Worm (Caenorhabditis elegans) whole organism, L4 larva: ENCODE data around the gene fbxc-52.
A peak's percentile ranks its signal among the peaks of the same experiment; 100 is the strongest.

Source experiments
- F10B5.3 ChIP-seq: sonication (generic microtip); optimal IDR thresholded peaks from 2 replicates; lab custom pipeline; 2016; ENCODE audit warnings: mild to moderate bottlenecking, missing genetic modification characterization, missing compliant biosample characterization
- F26F4.8 ChIP-seq: fragments of 200-800 bp; sonication (Bioruptor generic); conservative IDR thresholded peaks from 2 replicates; pipeline ENCODE4 v1.3.6; 2022; ENCODE audit warnings: missing genetic modification characterization, missing compliant biosample characterization
- F37D6.2 ChIP-seq: sonication (generic microtip); optimal IDR thresholded peaks from 2 replicates; lab custom pipeline; 2016; ENCODE audit warnings: mild to moderate bottlenecking, missing genetic modification characterization, missing compliant biosample characterization
- F44E2.7 ChIP-seq: fragments of 200-800 bp; sonication (Bioruptor generic); IDR thresholded peaks from 2 replicates; pipeline ENCODE4 v2.1.2; 2022; ENCODE audit warnings: missing genetic modification characterization, missing compliant biosample characterization
- T20F7.1 ChIP-seq: fragments of 200-800 bp; sonication (Bioruptor generic); optimal IDR thresholded peaks from 2 replicates; lab custom pipeline; 2018; ENCODE audit warnings: mild to moderate bottlenecking, missing genetic modification characterization, missing compliant biosample characterization
- T26A8.4 ChIP-seq: fragments of 200-800 bp; sonication (Bioruptor generic); IDR thresholded peaks from 2 replicates; pipeline ENCODE4 v1.3.6; 2022; ENCODE audit warnings: missing genetic modification characterization, missing compliant biosample characterization
- ZK337.2 ChIP-seq: fragments of 200-800 bp; sonication (Bioruptor generic); IDR thresholded peaks from 2 replicates; pipeline ENCODE4 v1.3.6; 2022; ENCODE audit warnings: missing genetic modification reagents, missing genetic modification characterization, missing compliant biosample characterization
- aha-1 ChIP-seq: fragments of 150-350 bp; peaks from one replicate; lab custom pipeline; 2014; ENCODE audit warnings: missing biosample characterization, missing genetic modification characterization
- aly-2 ChIP-seq: sonication (generic microtip); optimal IDR thresholded peaks from 2 replicates; lab custom pipeline; 2018; ENCODE audit warnings: missing biosample characterization, missing genetic modification characterization
- arid-1 ChIP-seq: fragments of 200-800 bp; sonication (Bioruptor generic); conservative IDR thresholded peaks from 2 replicates; pipeline ENCODE4 v1.3.6; 2022; ENCODE audit warnings: missing genetic modification reagents, missing genetic modification characterization, missing compliant biosample characterization
- ceh-28 ChIP-seq: fragments of 150-350 bp; optimal IDR thresholded peaks from 2 replicates; lab custom pipeline; 2014; ENCODE audit warnings: missing biosample characterization, missing genetic modification reagents, missing genetic modification characterization
- ceh-32 ChIP-seq: sonication (generic microtip); optimal IDR thresholded peaks from 2 replicates; lab custom pipeline; 2016; ENCODE audit warnings: mild to moderate bottlenecking, missing genetic modification characterization, missing compliant biosample characterization; ENCODE audit not compliant: poor library complexity
- ceh-62 ChIP-seq: sonication (generic microtip); optimal IDR thresholded peaks from 2 replicates; lab custom pipeline; 2017; ENCODE audit warnings: missing biosample characterization, missing genetic modification characterization
- cey-2 ChIP-seq: sonication (generic microtip); optimal IDR thresholded peaks from 3 replicates; lab custom pipeline; 2017; ENCODE audit warnings: missing genetic modification characterization, mild to moderate bottlenecking, missing compliant biosample characterization, antibody characterized with exemption, borderline replicate concordance; ENCODE audit not compliant: insufficient read depth
- daf-16 ChIP-seq, 3 experiments: sonication (generic microtip); optimal IDR thresholded peaks; 2 replicates each; lab custom pipeline; 2016 to 2017; ENCODE audit warnings: missing genetic modification characterization in 3 of 3, missing genetic modification reagents in 3 of 3, mild to moderate bottlenecking in 2 of 3, missing compliant biosample characterization in 2 of 3, missing biosample characterization in 1 of 3, moderate library complexity in 1 of 3
- dmd-6 ChIP-seq: fragments of 200-800 bp; sonication (Bioruptor generic); IDR thresholded peaks from 2 replicates; pipeline ENCODE4 v1.3.6; 2022; ENCODE audit warnings: missing genetic modification reagents, missing genetic modification characterization, missing compliant biosample characterization
- dpl-1 ChIP-seq: fragments of 150-350 bp; optimal IDR thresholded peaks from 2 replicates; lab custom pipeline; 2014; ENCODE audit warnings: missing biosample characterization, missing genetic modification reagents, missing genetic modification characterization
- fkh-10 ChIP-seq: fragments of 150-350 bp; optimal IDR thresholded peaks from 2 replicates; lab custom pipeline; 2014; ENCODE audit warnings: missing biosample characterization, missing genetic modification reagents, missing genetic modification characterization
- hlh-11 ChIP-seq: fragments of 200-800 bp; sonication (Bioruptor generic); optimal IDR thresholded peaks from 2 replicates; lab custom pipeline; 2018; ENCODE audit warnings: mild to moderate bottlenecking, missing genetic modification characterization, missing compliant biosample characterization
- lin-13 ChIP-seq: fragments of 150-350 bp; optimal IDR thresholded peaks from 2 replicates; lab custom pipeline; 2014; ENCODE audit warnings: missing biosample characterization, missing genetic modification reagents, missing genetic modification characterization
- lir-3 ChIP-seq: sonication (generic microtip); optimal IDR thresholded peaks from 2 replicates; lab custom pipeline; 2016; ENCODE audit warnings: mild to moderate bottlenecking, missing genetic modification characterization, missing compliant biosample characterization
- mep-1 ChIP-seq: fragments of 150-350 bp; sonication (generic microtip); optimal IDR thresholded peaks from 3 replicates; lab custom pipeline; 2014; ENCODE audit warnings: missing biosample characterization, missing genetic modification characterization
- nhr-102 ChIP-seq: sonication (generic microtip); optimal IDR thresholded peaks from 2 replicates; lab custom pipeline; 2016; ENCODE audit warnings: mild to moderate bottlenecking, missing genetic modification characterization, moderate library complexity, missing compliant biosample characterization
- nhr-237 ChIP-seq: sonication (generic microtip); optimal IDR thresholded peaks from 2 replicates; lab custom pipeline; 2017; ENCODE audit warnings: missing biosample characterization, missing genetic modification characterization
- nhr-28 ChIP-seq: fragments of 150-350 bp; optimal IDR thresholded peaks from 2 replicates; lab custom pipeline; 2014; ENCODE audit warnings: missing biosample characterization, missing genetic modification characterization
- nhr-41 ChIP-seq: fragments of 200-800 bp; sonication (Bioruptor generic); IDR thresholded peaks from 2 replicates; pipeline ENCODE4 v1.3.6; 2022; ENCODE audit warnings: missing genetic modification reagents, missing genetic modification characterization, missing compliant biosample characterization
- nhr-77 ChIP-seq: fragments of 150-350 bp; optimal IDR thresholded peaks from 2 replicates; lab custom pipeline; 2014; ENCODE audit warnings: missing biosample characterization, missing genetic modification characterization
- php-3 ChIP-seq: fragments of 200-800 bp; sonication (Bioruptor generic); IDR thresholded peaks from 2 replicates; pipeline ENCODE4 v1.3.6; 2022; ENCODE audit warnings: missing genetic modification reagents, missing genetic modification characterization, missing compliant biosample characterization
- pqm-1 ChIP-seq: sonication (generic microtip); optimal IDR thresholded peaks from 2 replicates; lab custom pipeline; 2017; ENCODE audit warnings: missing biosample characterization, missing genetic modification characterization
- skn-1 ChIP-seq: fragments of 150-350 bp; optimal IDR thresholded peaks from 2 replicates; lab custom pipeline; 2014; ENCODE audit warnings: missing biosample characterization, missing genetic modification characterization
- snpc-1.2 ChIP-seq: fragments of 200-800 bp; sonication (Bioruptor generic); IDR thresholded peaks from 2 replicates; pipeline ENCODE4 v1.3.6; 2022; ENCODE audit warnings: missing genetic modification reagents, missing genetic modification characterization, missing compliant biosample characterization
- spr-3 ChIP-seq: fragments of 200-800 bp; sonication (Bioruptor generic); optimal IDR thresholded peaks from 2 replicates; lab custom pipeline; 2018; ENCODE audit warnings: mild to moderate bottlenecking, missing genetic modification characterization, missing compliant biosample characterization
- unc-39 ChIP-seq: sonication (generic microtip); optimal IDR thresholded peaks from 2 replicates; lab custom pipeline; 2017; ENCODE audit warnings: missing biosample characterization, missing genetic modification characterization
- unc-62 ChIP-seq, 3 experiments: fragments of 150-350 bp in 1 of 3; sonication (generic microtip); optimal IDR thresholded peaks in 2 of 3; peaks in 1 of 3; 1 replicate in 1 of 3; 2 replicates in 2 of 3; lab custom pipeline; 2014 to 2017; ENCODE audit warnings: missing biosample characterization in 3 of 3, missing genetic modification characterization in 3 of 3, missing genetic modification reagents in 3 of 3, missing genotype in 1 of 3
- zfp-2 ChIP-seq: sonication (generic microtip); optimal IDR thresholded peaks from 2 replicates; lab custom pipeline; 2016; ENCODE audit warnings: mild to moderate bottlenecking, missing genetic modification characterization, missing compliant biosample characterization

fbxc-52 gene

DNA sequence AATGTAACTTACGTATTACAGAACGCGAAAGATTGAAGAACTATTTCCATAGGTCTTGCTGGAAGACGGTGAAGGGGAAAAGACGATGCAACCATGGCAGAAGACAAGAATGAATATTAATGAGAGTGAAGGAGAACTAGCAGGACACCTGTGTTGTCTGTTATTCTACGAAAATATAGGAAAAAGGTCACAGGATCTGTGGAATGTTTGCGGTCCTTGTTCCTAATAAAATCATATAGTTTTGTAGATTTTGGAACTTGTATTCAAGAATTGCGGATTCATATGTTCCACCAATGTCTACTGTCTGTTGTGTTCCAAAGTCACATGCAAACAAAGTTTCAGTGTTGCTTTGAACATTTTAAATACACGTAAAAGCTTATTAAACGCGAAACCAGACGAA lies 35.1 kb downstream of the fbxc-52 start, which contains the start of gene sdz-11:
Gene sdz-11, minus strand, starts transcription at position 101 of the 400 bp plus-strand sequence.
- TF ChIP-seq unc-62 (GFP tag; optimal IDR thresholded peaks at IDR 0.05 in 1 of 2; lab: Kevin White, UChicago) (peak in 1 of 2 experiments; percentile 33), unc-62 (tag; optimal IDR thresholded peaks at IDR 0.05; lab: Kevin White, UChicago) (no peak), lir-3 (tag; lab: Kevin White, UChicago) (no peak), lin-13 (GFP tag; lab: Kevin White, UChicago) (no peak), ceh-32 (no peak), T26A8.4 (GFP tag; lab: Robert Waterston, UW) (no peak), ceh-62 (tag; lab: Kevin White, UChicago) (no peak), cey-2 (tag; lab: Kevin White, UChicago) (no peak), unc-39 (tag; lab: Kevin White, UChicago) (no peak), aha-1 (tag; lab: Kevin White, UChicago) (peak; percentile 56), zfp-2 (tag; lab: Kevin White, UChicago) (no peak), skn-1 (tag; lab: Kevin White, UChicago) (no peak)

DNA sequence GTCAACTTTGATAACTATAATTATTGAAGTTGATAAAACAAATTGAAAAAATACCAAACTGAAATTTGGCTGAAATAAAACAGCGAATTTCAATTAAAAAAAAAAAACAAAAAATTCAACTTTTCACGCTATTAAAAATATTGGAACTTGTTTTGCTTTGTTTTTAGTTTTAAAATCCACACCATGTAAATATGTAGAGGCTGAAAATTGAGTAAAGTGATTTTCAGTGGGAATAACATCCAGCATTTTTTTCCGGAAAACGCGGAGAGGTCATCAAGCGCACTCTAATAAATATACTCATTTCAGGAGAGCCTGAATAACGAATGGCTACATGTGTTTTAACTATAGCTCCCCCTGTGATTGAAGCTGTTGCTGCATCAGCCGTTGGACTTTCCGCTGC lies 36.5 kb downstream of the fbxc-52 start, which contains the start of gene rcd-1:
Gene rcd-1, plus strand, starts transcription at position 301 of the 400 bp plus-strand sequence.
- no peak for TF ChIP-seq hlh-11 (tag; lab: Kevin White, UChicago)
- no peak for TF ChIP-seq daf-16 (GFP tag; optimal IDR thresholded peaks at IDR 0.05; lab: Kevin White, UChicago)
- no peak for TF ChIP-seq daf-16 (tag; optimal IDR thresholded peaks at IDR 0.05; lab: Kevin White, UChicago)
- TF ChIP-seq unc-39 (tag; lab: Kevin White, UChicago), result no peak
- TF ChIP-seq snpc-1.2 (GFP tag; lab: Robert Waterston, UW), result no peak
- no peak for TF ChIP-seq ZK337.2 (GFP tag; lab: Robert Waterston, UW)
- TF ChIP-seq nhr-77 (tag; lab: Kevin White, UChicago), result no peak
- no peak for TF ChIP-seq ceh-62 (tag; lab: Kevin White, UChicago)
- no peak for TF ChIP-seq lir-3 (tag; lab: Kevin White, UChicago)
- TF ChIP-seq F44E2.7, result no peak
- TF ChIP-seq ceh-28 (tag; lab: Kevin White, UChicago), result no peak
- TF ChIP-seq spr-3 (GFP tag; lab: Kevin White, UChicago), result no peak
- no peak for TF ChIP-seq zfp-2 (tag; lab: Kevin White, UChicago)
- TF ChIP-seq dpl-1 (GFP tag; lab: Kevin White, UChicago), result no peak
- TF ChIP-seq aly-2 (tag; lab: Kevin White, UChicago), result no peak
- TF ChIP-seq pqm-1 (tag; lab: Kevin White, UChicago), result no peak
- no peak for TF ChIP-seq F10B5.3

DNA sequence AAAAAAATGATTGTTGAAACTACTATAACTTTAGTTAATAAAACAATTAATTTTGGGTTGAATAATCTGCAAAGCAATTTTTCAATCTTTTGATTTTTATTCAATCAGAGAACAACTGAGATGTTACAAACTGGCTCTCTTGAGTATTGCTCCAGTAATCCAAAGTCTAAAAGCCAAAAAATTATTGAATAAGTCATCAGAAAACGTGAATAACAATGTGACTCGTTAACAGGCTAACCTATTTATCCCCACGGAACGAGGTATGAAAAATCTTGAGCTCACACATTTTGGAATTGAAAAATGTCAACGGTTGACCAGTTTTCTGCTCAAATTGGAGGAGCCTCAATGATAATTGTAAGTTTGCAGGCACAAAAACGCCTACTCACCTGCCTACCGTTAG lies 40.4 kb downstream of the fbxc-52 start, which contains the start of gene srx-111:
Gene srx-111, plus strand, starts transcription at position 301 of the 400 bp plus-strand sequence.
- TF ChIP-seq mep-1 (tag; lab: Kevin White, UChicago), result no peak

DNA sequence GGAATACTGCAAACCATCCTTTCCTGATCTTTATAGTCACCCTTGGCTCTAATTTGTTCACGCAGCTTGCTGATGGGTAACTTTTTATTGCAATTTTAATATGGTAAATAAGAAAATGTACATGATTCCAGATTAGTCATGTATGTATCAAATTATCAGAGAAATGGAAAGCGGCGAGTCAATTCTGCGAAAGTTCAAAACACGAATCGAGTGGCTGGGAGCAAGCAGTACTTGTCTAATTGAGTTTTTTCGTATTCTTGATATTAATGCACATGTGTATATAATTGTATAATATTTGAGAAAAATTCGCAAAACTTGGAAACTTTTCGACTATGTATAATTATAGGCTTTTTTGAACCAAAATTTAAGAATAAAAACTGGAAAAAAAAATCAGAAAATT lies 41.9 kb downstream of the fbxc-52 start, which contains the start of gene T24E12.12:
Gene T24E12.12, plus strand, starts transcription at position 281 of the 400 bp plus-strand sequence.
- TF ChIP-seq arid-1 (no peak), snpc-1.2 (GFP tag; lab: Robert Waterston, UW) (no peak), php-3 (GFP tag; lab: Robert Waterston, UW) (no peak), dmd-6 (GFP tag; lab: Robert Waterston, UW) (no peak), nhr-41 (GFP tag; lab: Robert Waterston, UW) (no peak), nhr-28 (no peak), nhr-102 (no peak), T20F7.1 (no peak), nhr-237 (tag; lab: Kevin White, UChicago) (no peak), F37D6.2 (tag; lab: Kevin White, UChicago) (no peak), fkh-10 (GFP tag; lab: Kevin White, UChicago) (no peak), F26F4.8 (GFP tag; lab: Robert Waterston, UW) (no peak)
- TF ChIP-seq, all 104 proteins: peak for 0
